Worm (Caenorhabditis elegans) whole organism, young adult: ENCODE data around the gene C28G1.10.

Experiments
- B0035.1 ChIP-seq: sonication (generic microtip); optimal IDR thresholded peaks from 2 replicates; lab custom pipeline; 2016; ENCODE audit warnings: missing genetic modification characterization, mild to moderate bottlenecking, missing compliant biosample characterization, missing genotype, missing genetic modification reagents
- B0336.3 ChIP-seq: fragments of 200-800 bp; sonication (Bioruptor generic); IDR thresholded peaks from 2 replicates; pipeline ENCODE4 v1.3.6; 2022; ENCODE audit warnings: missing genetic modification characterization, missing compliant biosample characterization
- C06A6.2 ChIP-seq: fragments of 200-800 bp; sonication (Bioruptor generic); conservative IDR thresholded peaks from 2 replicates; pipeline ENCODE4 v1.3.6; 2022; ENCODE audit warnings: missing genetic modification characterization, missing compliant biosample characterization
- F10E7.11 ChIP-seq: sonication (generic microtip); optimal IDR thresholded peaks from 2 replicates; lab custom pipeline; 2017; ENCODE audit warnings: mild to moderate bottlenecking, missing genetic modification characterization, moderate library complexity, missing compliant biosample characterization
- F22D6.2 ChIP-seq: sonication (generic microtip); optimal IDR thresholded peaks from 2 replicates; lab custom pipeline; 2016; ENCODE audit warnings: mild to moderate bottlenecking, missing genetic modification characterization, missing compliant biosample characterization
- F23B12.7 ChIP-seq: sonication (generic microtip); optimal IDR thresholded peaks from 2 replicates; lab custom pipeline; 2017; ENCODE audit warnings: missing genetic modification characterization, mild to moderate bottlenecking, missing compliant biosample characterization, antibody characterized with exemption, moderate library complexity; ENCODE audit not compliant: insufficient read depth
- F39B2.1 ChIP-seq: fragments of 200-800 bp; sonication (Bioruptor generic); IDR thresholded peaks from 2 replicates; pipeline ENCODE4 v1.3.6; 2022; ENCODE audit warnings: missing genetic modification reagents, missing genetic modification characterization, missing compliant biosample characterization
- F49E8.2 ChIP-seq: sonication (generic microtip); optimal IDR thresholded peaks from 3 replicates; lab custom pipeline; 2017; ENCODE audit warnings: missing genetic modification characterization, mild to moderate bottlenecking, missing compliant biosample characterization, antibody characterized with exemption, moderate library complexity; ENCODE audit not compliant: insufficient read depth
- F52B5.7 ChIP-seq: sonication (generic microtip); optimal IDR thresholded peaks from 2 replicates; lab custom pipeline; 2016; ENCODE audit warnings: mild to moderate bottlenecking, missing genetic modification characterization, missing compliant biosample characterization
- F57A8.1 ChIP-seq: fragments of 200-800 bp; sonication (Bioruptor generic); optimal IDR thresholded peaks from 2 replicates; lab custom pipeline; 2018; ENCODE audit warnings: mild to moderate bottlenecking, missing genetic modification characterization, moderate library complexity, missing compliant biosample characterization
- F57C9.4 ChIP-seq: sonication (generic microtip); optimal IDR thresholded peaks from 2 replicates; lab custom pipeline; 2017; ENCODE audit warnings: mild to moderate bottlenecking, missing genetic modification characterization, missing compliant biosample characterization
- K11D2.4 ChIP-seq: fragments of 200-800 bp; sonication (Bioruptor generic); IDR thresholded peaks from 2 replicates; pipeline ENCODE4 v1.3.6; 2022; ENCODE audit warnings: missing genetic modification reagents, missing genetic modification characterization, missing compliant biosample characterization
- K12H6.12 ChIP-seq: fragments of 200-800 bp; sonication (Bioruptor generic); optimal IDR thresholded peaks from 2 replicates; lab custom pipeline; 2018; ENCODE audit warnings: mild to moderate bottlenecking, missing genetic modification characterization, missing compliant biosample characterization
- T07F8.4 ChIP-seq: sonication (generic microtip); optimal IDR thresholded peaks from 2 replicates; lab custom pipeline; 2016; ENCODE audit warnings: mild to moderate bottlenecking, missing genetic modification characterization, moderate library complexity, missing compliant biosample characterization
- Y53G8AR.9 ChIP-seq: fragments of 200-800 bp; sonication (Bioruptor generic); conservative IDR thresholded peaks from 2 replicates; pipeline ENCODE4 v1.3.6; 2022; ENCODE audit warnings: missing genetic modification reagents, missing genetic modification characterization, missing compliant biosample characterization
- akir-1 ChIP-seq: fragments of 200-800 bp; sonication (Bioruptor generic); optimal IDR thresholded peaks from 2 replicates; lab custom pipeline; 2018; ENCODE audit warnings: mild to moderate bottlenecking, missing genetic modification characterization, moderate library complexity, missing compliant biosample characterization
- aptf-3 ChIP-seq: fragments of 200-800 bp; sonication (Bioruptor generic); IDR thresholded peaks from 2 replicates; pipeline ENCODE4 v1.3.6; 2022; ENCODE audit warnings: missing genetic modification characterization, missing compliant biosample characterization
- athp-1 ChIP-seq: sonication (generic microtip); optimal IDR thresholded peaks from 2 replicates; lab custom pipeline; 2017; ENCODE audit warnings: mild to moderate bottlenecking, missing genetic modification characterization, missing compliant biosample characterization
- attf-5 ChIP-seq: fragments of 200-800 bp; sonication (Bioruptor generic); optimal IDR thresholded peaks from 2 replicates; lab custom pipeline; 2018; ENCODE audit warnings: mild to moderate bottlenecking, missing genetic modification characterization, missing compliant biosample characterization
- ccch-3 ChIP-seq: fragments of 200-800 bp; sonication (Bioruptor generic); optimal IDR thresholded peaks from 2 replicates; lab custom pipeline; 2018; ENCODE audit warnings: mild to moderate bottlenecking, missing genetic modification characterization, missing compliant biosample characterization
- ceh-27 ChIP-seq: fragments of 200-800 bp; sonication (Bioruptor generic); optimal IDR thresholded peaks from 2 replicates; lab custom pipeline; 2018; ENCODE audit warnings: mild to moderate bottlenecking, missing genetic modification characterization, moderate library complexity, missing compliant biosample characterization
- ceh-58 ChIP-seq: fragments of 200-800 bp; sonication (Bioruptor generic); IDR thresholded peaks from 2 replicates; pipeline ENCODE4 v1.3.6; 2022; ENCODE audit warnings: missing genetic modification characterization, missing compliant biosample characterization
- ceh-79 ChIP-seq: sonication (generic microtip); optimal IDR thresholded peaks from 2 replicates; lab custom pipeline; 2017; ENCODE audit warnings: mild to moderate bottlenecking, missing genetic modification characterization, missing compliant biosample characterization
- chd-7 ChIP-seq: sonication (generic microtip); optimal IDR thresholded peaks from 2 replicates; lab custom pipeline; 2016; ENCODE audit warnings: mild to moderate bottlenecking, missing genetic modification characterization, moderate library complexity, missing compliant biosample characterization
- dox-1 ChIP-seq: fragments of 200-800 bp; sonication (Bioruptor generic); IDR thresholded peaks from 2 replicates; pipeline ENCODE4 v1.3.6; 2022; ENCODE audit warnings: missing genetic modification reagents, missing genetic modification characterization, missing compliant biosample characterization
- fkh-3 ChIP-seq: sonication (generic microtip); optimal IDR thresholded peaks from 2 replicates; lab custom pipeline; 2016; ENCODE audit warnings: mild to moderate bottlenecking, missing genetic modification characterization, missing compliant biosample characterization
- him-1 ChIP-seq: sonication (generic microtip); optimal IDR thresholded peaks from 2 replicates; lab custom pipeline; 2016; ENCODE audit warnings: missing genotype, missing genetic modification reagents, missing genetic modification characterization, missing compliant biosample characterization
- hlh-12 ChIP-seq: sonication (generic microtip); optimal IDR thresholded peaks from 2 replicates; lab custom pipeline; 2016; ENCODE audit warnings: missing genetic modification characterization, missing compliant biosample characterization
- hsf-1 ChIP-seq: fragments of 200-800 bp; sonication (Bioruptor generic); IDR thresholded peaks from 2 replicates; pipeline ENCODE4 v1.3.6; 2022; ENCODE audit warnings: missing genetic modification reagents, missing genetic modification characterization, missing compliant biosample characterization
- let-526 ChIP-seq: fragments of 200-800 bp; sonication (Bioruptor generic); IDR thresholded peaks from 2 replicates; pipeline ENCODE4 v1.3.6; 2022; ENCODE audit warnings: missing genetic modification reagents, missing genetic modification characterization, missing compliant biosample characterization
- lin-26 ChIP-seq: fragments of 200-800 bp; sonication (Bioruptor generic); IDR thresholded peaks from 2 replicates; pipeline ENCODE4 v1.3.6; 2022; ENCODE audit warnings: missing genetic modification reagents, missing genetic modification characterization, missing compliant biosample characterization
- lin-35 ChIP-seq, 3 experiments: fragments of 150-350 bp in 2 of 3; sonication (generic microtip) in 1 of 3; optimal IDR thresholded peaks; 2 replicates each; lab custom pipeline; 2014 to 2018; ENCODE audit warnings: missing biosample characterization in 3 of 3, missing genetic modification characterization in 3 of 3, missing genetic modification reagents in 3 of 3
- lin-54 ChIP-seq: fragments of 200-800 bp; sonication (Bioruptor generic); optimal IDR thresholded peaks from 2 replicates; lab custom pipeline; 2018; ENCODE audit warnings: mild to moderate bottlenecking, missing genetic modification characterization, missing compliant biosample characterization
- lsl-1 ChIP-seq: fragments of 200-800 bp; sonication (Bioruptor generic); optimal IDR thresholded peaks from 2 replicates; lab custom pipeline; 2018; ENCODE audit warnings: mild to moderate bottlenecking, missing genetic modification characterization, moderate library complexity, missing compliant biosample characterization
- mcd-1 ChIP-seq: fragments of 200-800 bp; sonication (Bioruptor generic); IDR thresholded peaks from 2 replicates; pipeline ENCODE4 v1.3.6; 2022; ENCODE audit warnings: missing genetic modification reagents, missing genetic modification characterization, missing compliant biosample characterization
- mes-4 ChIP-seq: sonication (generic microtip); optimal IDR thresholded peaks from 2 replicates; lab custom pipeline; 2016; ENCODE audit warnings: missing genotype, missing genetic modification characterization, missing compliant biosample characterization
- nhr-80 ChIP-seq: sonication (generic microtip); optimal IDR thresholded peaks from 2 replicates; lab custom pipeline; 2016; ENCODE audit warnings: missing genetic modification characterization, missing compliant biosample characterization
- pbrm-1 ChIP-seq: fragments of 200-800 bp; sonication (Bioruptor generic); IDR thresholded peaks from 2 replicates; pipeline ENCODE4 v1.3.6; 2022; ENCODE audit warnings: missing genetic modification reagents, missing genetic modification characterization, missing compliant biosample characterization
- repo-1 ChIP-seq: sonication (generic microtip); optimal IDR thresholded peaks from 2 replicates; lab custom pipeline; 2017; ENCODE audit warnings: mild to moderate bottlenecking, missing genetic modification characterization, missing compliant biosample characterization
- sdz-38 ChIP-seq: sonication (generic microtip); optimal IDR thresholded peaks from 2 replicates; lab custom pipeline; 2016; ENCODE audit warnings: missing genotype, missing genetic modification characterization, missing compliant biosample characterization
- snpc-1.3 ChIP-seq: sonication (generic microtip); optimal IDR thresholded peaks from 2 replicates; lab custom pipeline; 2017; ENCODE audit warnings: missing genetic modification characterization, mild to moderate bottlenecking, missing compliant biosample characterization, antibody characterized with exemption, moderate library complexity, missing genotype, missing genetic modification reagents; ENCODE audit not compliant: insufficient read depth
- snpc-3.4 ChIP-seq: sonication (generic microtip); optimal IDR thresholded peaks from 2 replicates; lab custom pipeline; 2017; ENCODE audit warnings: missing genetic modification characterization, mild to moderate bottlenecking, missing compliant biosample characterization, antibody characterized with exemption, moderate library complexity, missing genotype, missing genetic modification reagents
- snpc-4 ChIP-seq, 5 experiments: fragments of 150-350 bp in 1 of 5; sonication (generic microtip) in 4 of 5; optimal IDR thresholded peaks; 2 replicates each; lab custom pipeline; 2014 to 2018; ENCODE audit warnings: missing genetic modification characterization in 5 of 5, missing biosample characterization in 3 of 5, antibody characterized with exemption in 2 of 5, mild to moderate bottlenecking in 2 of 5, missing compliant biosample characterization in 2 of 5, missing genotype in 2 of 5, moderate library complexity in 2 of 5, missing genetic modification reagents in 1 of 5
- zfh-2 ChIP-seq: fragments of 200-800 bp; sonication (Bioruptor generic); conservative IDR thresholded peaks from 2 replicates; pipeline ENCODE4 v1.3.6; 2022; ENCODE audit warnings: missing genetic modification reagents, missing genetic modification characterization, missing compliant biosample characterization
- zim-3 ChIP-seq: sonication (generic microtip); optimal IDR thresholded peaks from 2 replicates; lab custom pipeline; 2017; ENCODE audit warnings: mild to moderate bottlenecking, missing genetic modification characterization, moderate library complexity, missing compliant biosample characterization
- ztf-28 ChIP-seq: fragments of 200-800 bp; sonication (Bioruptor generic); IDR thresholded peaks from 2 replicates; pipeline ENCODE4 v1.3.6; 2022; ENCODE audit warnings: missing genetic modification reagents, missing genetic modification characterization, missing compliant biosample characterization
- ztf-6 ChIP-seq: fragments of 200-800 bp; sonication (Bioruptor generic); IDR thresholded peaks from 2 replicates; pipeline ENCODE4 v1.3.6; 2022; ENCODE audit warnings: missing genetic modification reagents, missing genetic modification characterization, missing compliant biosample characterization

Gene C28G1.10

DNA sequence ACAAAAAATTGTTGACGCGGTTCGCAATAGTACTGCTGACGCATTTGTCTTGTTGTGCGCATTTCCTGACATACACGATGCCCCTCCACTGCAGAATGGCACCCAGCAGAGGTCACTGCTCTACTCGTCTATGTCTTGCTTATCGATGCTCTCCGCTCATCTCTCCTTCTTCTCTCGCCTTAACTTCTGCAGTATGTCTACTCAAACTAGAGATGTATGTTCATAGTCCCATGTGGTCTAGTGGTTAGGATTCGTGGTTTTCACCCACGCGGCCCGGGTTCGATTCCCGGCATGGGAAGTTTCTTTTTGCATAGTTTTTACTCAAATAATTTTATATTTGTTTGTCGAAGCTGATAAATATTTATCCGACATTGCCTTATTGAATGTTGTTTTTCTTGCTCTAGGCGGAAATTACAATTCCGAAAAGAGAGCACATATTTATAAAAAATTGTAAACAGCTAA, 11.0 kb upstream of the C28G1.10 start, which contains the start of gene C28G1.2 (continued):
- TF ChIP-seq attf-5 (peak; percentile 91), F23B12.7 (peak; percentile 62), T07F8.4 (tag; lab: Kevin White, UChicago) (peak; percentile 90), aptf-3 (GFP tag; lab: Robert Waterston, UW) (peak; percentile 94; the same call in 1 of the 2 replicates), lin-54 (GFP tag; lab: Kevin White, UChicago) (peak; percentile 68), fkh-3 (tag; lab: Kevin White, UChicago) (peak; percentile 70), athp-1 (tag; lab: Kevin White, UChicago) (peak; percentile 86), ceh-79 (tag; lab: Kevin White, UChicago) (peak; percentile 79), ceh-58 (GFP tag; lab: Robert Waterston, UW) (0 out of 2 replicates have a peak, but pooled peaks have one; percentile 83), B0336.3 (GFP tag; lab: Robert Waterston, UW) (peak; percentile 90), pbrm-1 (GFP tag; lab: Robert Waterston, UW) (peak; percentile 94), F10E7.11 (tag; lab: Kevin White, UChicago) (peak; percentile 84), ztf-28 (peak; percentile 62; the same call in 1 of the 2 replicates), zfh-2 (no peak; the same call in none of the 2 replicates), lin-35 (GFP tag; optimal IDR thresholded peaks at IDR 0.05; lab: Kevin White, UChicago) (peak in 2 of 3 experiments; percentile 59 to 83), K11D2.4 (GFP tag; lab: Robert Waterston, UW) (peak; percentile 89; the same call in 1 of the 2 replicates), hsf-1 (no peak), F49E8.2 (tag; lab: Kevin White, UChicago) (no peak), snpc-3.4 (tag; lab: Kevin White, UChicago) (peak; percentile 52), zim-3 (tag; lab: Kevin White, UChicago) (peak; percentile 88), lsl-1 (GFP tag; lab: Kevin White, UChicago) (peak; percentile 20), F39B2.1 (GFP tag; lab: Robert Waterston, UW) (0 out of 2 replicates have a peak, but pooled peaks have one; percentile 50), F57A8.1 (GFP tag; lab: Kevin White, UChicago) (peak; percentile 88), K12H6.12 (tag; lab: Kevin White, UChicago) (peak; percentile 94), ccch-3 (peak; percentile 75), sdz-38 (tag; lab: Kevin White, UChicago) (no peak), repo-1 (tag; lab: Kevin White, UChicago) (peak; percentile 92), nhr-80 (tag; lab: Kevin White, UChicago) (peak; percentile 68), F57C9.4 (peak; percentile 71), hlh-12 (tag; lab: Kevin White, UChicago) (peak; percentile 79), ztf-6 (GFP tag; lab: Robert Waterston, UW) (peak; percentile 81), snpc-1.3 (tag; lab: Kevin White, UChicago) (peak; percentile 92), dox-1 (peak; percentile 93), chd-7 (tag; lab: Kevin White, UChicago) (peak; percentile 95), C06A6.2 (GFP tag; lab: Robert Waterston, UW) (peak; percentile 71), F52B5.7 (tag; lab: Kevin White, UChicago) (peak; percentile 88), him-1 (tag; lab: Kevin White, UChicago) (peak; percentile 93), F22D6.2 (tag; lab: Kevin White, UChicago) (peak; percentile 64), mes-4 (peak; percentile 93), Y53G8AR.9 (GFP tag; lab: Robert Waterston, UW) (peak; percentile 68; the same call in 1 of the 2 replicates), let-526 (GFP tag; lab: Robert Waterston, UW) (peak; percentile 76; the same call in 1 of the 2 replicates), snpc-4 (GFP tag; optimal IDR thresholded peaks at IDR 0.05; lab: Kevin White, UChicago) (peak; percentile 75), snpc-4 (tag; optimal IDR thresholded peaks at IDR 0.05; lab: Kevin White, UChicago) (peak; percentile 30 to 78 (median 76)), ceh-27 (GFP tag; lab: Kevin White, UChicago) (peak; percentile 96), akir-1 (GFP tag; lab: Kevin White, UChicago) (peak; percentile 84), lin-26 (GFP tag; lab: Robert Waterston, UW) (peak; percentile 99), B0035.1 (tag; lab: Kevin White, UChicago) (peak; percentile 91), mcd-1 (GFP tag; lab: Robert Waterston, UW) (no peak; the same call in 1 of the 2 replicates)
